Worm (Caenorhabditis elegans) whole organism, L2 larva: Measurements from ENCODE around the gene fbxa-209.

Experiments used
- ZK546.5 ChIP-seq: sonication (generic microtip); optimal IDR thresholded peaks from 2 replicates; lab custom pipeline; 2017; ENCODE audit warnings: missing biosample characterization, missing genetic modification characterization
- ama-1 ChIP-seq: fragments of 150-350 bp; optimal IDR thresholded peaks from 2 replicates; lab custom pipeline; 2018; ENCODE audit warnings: inconsistent platforms
- elt-3 ChIP-seq: sonication (generic microtip); optimal IDR thresholded peaks from 2 replicates; lab custom pipeline; 2017; ENCODE audit warnings: missing biosample characterization, missing genetic modification characterization
- fos-1 ChIP-seq: fragments of 150-350 bp; optimal IDR thresholded peaks from 2 replicates; lab custom pipeline; 2014; ENCODE audit warnings: missing biosample characterization, missing genetic modification characterization
- nhr-77 ChIP-seq: fragments of 150-350 bp; optimal IDR thresholded peaks from 2 replicates; lab custom pipeline; 2014; ENCODE audit warnings: missing biosample characterization, missing genetic modification characterization
- unc-39 ChIP-seq: fragments of 150-350 bp; optimal IDR thresholded peaks from 2 replicates; lab custom pipeline; 2014; ENCODE audit warnings: missing biosample characterization, missing genetic modification characterization
- unc-55 ChIP-seq: fragments of 150-350 bp; sonication (generic microtip); optimal IDR thresholded peaks from 3 replicates; lab custom pipeline; 2014; ENCODE audit warnings: missing biosample characterization, missing genetic modification reagents, missing genetic modification characterization
- ztf-11 ChIP-seq: sonication (generic microtip); optimal IDR thresholded peaks from 2 replicates; lab custom pipeline; 2017; ENCODE audit warnings: missing biosample characterization, missing genetic modification characterization

DNA sequence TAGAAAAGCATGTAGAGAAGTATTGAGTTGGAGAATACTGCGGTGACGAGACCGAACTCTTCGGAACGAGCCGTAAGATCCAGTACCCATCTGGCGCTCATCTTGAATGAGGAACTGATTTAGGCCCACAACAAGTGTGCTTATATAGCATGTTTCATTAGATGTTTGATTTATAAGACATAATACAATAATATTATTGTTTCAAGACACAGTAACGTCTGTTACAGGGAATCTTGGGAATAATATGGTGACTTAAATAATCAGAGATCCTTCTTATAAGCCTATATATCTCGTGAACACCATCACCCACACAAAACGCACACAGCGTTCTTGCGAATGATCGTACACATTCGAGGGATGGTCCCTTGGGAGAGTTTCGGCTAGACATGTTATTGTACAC lies 43.1 kb downstream of the fbxa-209 start, which contains the start of gene str-88:
- TF ChIP-seq fos-1 (no peak), ztf-11 (tag; lab: Kevin White, UChicago) (no peak), ZK546.5 (tag; lab: Kevin White, UChicago) (no peak), unc-39 (no peak), elt-3 (tag; lab: Kevin White, UChicago) (no peak), unc-55 (no peak), ama-1 (lab: Kevin White, UChicago) (no peak), nhr-77 (tag; lab: Kevin White, UChicago) (no peak)
